Worm (Caenorhabditis elegans): ENCODE results near the gene Y37H2A.10.

Y37H2A.10 gene

ce11 chrV:18178659-18179058 lies 39.9 kb downstream of the Y37H2A.10 start, which contains the start of gene C31G12.4:
Gene C31G12.4 (minus strand): TSS chrV:18178759.
- TF ChIP-seq ref-1 (GFP tag; conservative IDR thresholded peaks at IDR 0.05): no peak

ce11 chrV:18179663-18180062 lies 40.9 kb downstream of the Y37H2A.10 start, which contains the start of gene C31G12.1:
Gene C31G12.1 (plus strand): TSS chrV:18179963.
- TF ChIP-seq klf-2 (GFP tag; conservative IDR thresholded peaks at IDR 0.05): no peak
- no peak for TF ChIP-seq ztf-23 (GFP tag; IDR thresholded peaks at IDR 0.05)
- TF ChIP-seq T22C8.4 (GFP tag; IDR thresholded peaks at IDR 0.05): no peak
- no peak for TF ChIP-seq ztf-29 (GFP tag; IDR thresholded peaks at IDR 0.05)
- TF ChIP-seq med-1 (GFP tag; optimal IDR thresholded peaks at IDR 0.05; ENCODE audit: insufficient read depth): no peak
- no peak for TF ChIP-seq ref-1 (GFP tag; conservative IDR thresholded peaks at IDR 0.05)
- TF ChIP-seq cog-1 (tag; optimal IDR thresholded peaks at IDR 0.05): no peak
- no peak for TF ChIP-seq tab-1 (GFP tag; IDR thresholded peaks at IDR 0.05)

- no peak for TF ChIP-seq med-1 (GFP tag; optimal IDR thresholded peaks at IDR 0.05; ENCODE audit: insufficient read depth)
- TF ChIP-seq ztf-29 (GFP tag; IDR thresholded peaks at IDR 0.05): no peak
- no peak for TF ChIP-seq flt-1 (GFP tag; IDR thresholded peaks at IDR 0.05)
- no peak for TF ChIP-seq klf-2 (GFP tag; conservative IDR thresholded peaks at IDR 0.05)
- no peak for TF ChIP-seq tab-1 (GFP tag; IDR thresholded peaks at IDR 0.05)
- TF ChIP-seq cog-1 (tag; optimal IDR thresholded peaks at IDR 0.05): no peak
- no peak for TF ChIP-seq T22C8.4 (GFP tag; IDR thresholded peaks at IDR 0.05)
- no peak for TF ChIP-seq ref-1 (GFP tag; conservative IDR thresholded peaks at IDR 0.05)
- TF ChIP-seq ztf-23 (GFP tag; IDR thresholded peaks at IDR 0.05): no peak
These were observed 46.1 kb downstream of the Y37H2A.10 start, which contains the start of gene C31G12.3 for ce11 chrV:18184910-18185309. Gene C31G12.3 (plus strand): TSS chrV:18185210.

ce11 chrV:18188328-18188727 lies 49.5 kb downstream of the Y37H2A.10 start, which contains the start of gene clec-245:
Gene clec-245 (minus strand): TSS chrV:18188428.
- no peak for TF ChIP-seq ztf-23 (GFP tag; IDR thresholded peaks at IDR 0.05)
- TF ChIP-seq tab-1 (GFP tag; IDR thresholded peaks at IDR 0.05): no peak
- TF ChIP-seq ztf-29 (GFP tag; IDR thresholded peaks at IDR 0.05): no peak
- TF ChIP-seq cog-1 (tag; optimal IDR thresholded peaks at IDR 0.05): no peak
- no peak for TF ChIP-seq ref-1 (GFP tag; conservative IDR thresholded peaks at IDR 0.05)
- TF ChIP-seq flt-1 (GFP tag; IDR thresholded peaks at IDR 0.05): no peak
- no peak for TF ChIP-seq klf-2 (GFP tag; conservative IDR thresholded peaks at IDR 0.05)
- TF ChIP-seq T22C8.4 (GFP tag; IDR thresholded peaks at IDR 0.05): no peak
- no peak for TF ChIP-seq med-1 (GFP tag; optimal IDR thresholded peaks at IDR 0.05; ENCODE audit: insufficient read depth)

- TF ChIP-seq T22C8.4 (GFP tag; IDR thresholded peaks at IDR 0.05): no peak
- no peak for TF ChIP-seq cog-1 (tag; optimal IDR thresholded peaks at IDR 0.05)
- TF ChIP-seq flt-1 (GFP tag; IDR thresholded peaks at IDR 0.05): no peak
- TF ChIP-seq tab-1 (GFP tag; IDR thresholded peaks at IDR 0.05): no peak
- no peak for TF ChIP-seq ztf-29 (GFP tag; IDR thresholded peaks at IDR 0.05)
- TF ChIP-seq klf-2 (GFP tag; conservative IDR thresholded peaks at IDR 0.05): no peak
- TF ChIP-seq ref-1 (GFP tag; conservative IDR thresholded peaks at IDR 0.05): no peak
- no peak for TF ChIP-seq ztf-23 (GFP tag; IDR thresholded peaks at IDR 0.05)
- TF ChIP-seq med-1 (GFP tag; optimal IDR thresholded peaks at IDR 0.05; ENCODE audit: insufficient read depth): no peak
These were observed 50.4 kb downstream of the Y37H2A.10 start, which contains the start of gene clec-246 for ce11 chrV:18189181-18189580. Gene clec-246 (plus strand): TSS chrV:18189481.

All from whole organism, midembryonic.